Fruit fly (Drosophila melanogaster) whole organism, embryonic: Measurements from ENCODE around the gene Rrp45.

ENCODE experiments used
- Atf-2 ChIP-seq: fragments of 200-800 bp; sonication (Bioruptor generic); optimal IDR thresholded peaks from 2 replicates; lab custom pipeline; 2016; ENCODE audit warnings: missing biosample characterization, missing genetic modification characterization
- CG10209 ChIP-seq: fragments of 200-800 bp; sonication (Bioruptor generic); optimal IDR thresholded peaks from 3 replicates; lab custom pipeline; 2017; ENCODE audit warnings: missing biosample characterization, mild to moderate bottlenecking, missing genetic modification characterization, missing genetic modification reagents
- CG10267 ChIP-seq: fragments of 200-800 bp; sonication (Bioruptor generic); optimal IDR thresholded peaks from 2 replicates; lab custom pipeline; 2018; ENCODE audit warnings: missing biosample characterization, mild to moderate bottlenecking, missing genetic modification characterization, moderate library complexity
- CG10274 ChIP-seq: fragments of 200-800 bp; sonication (Bioruptor generic); optimal IDR thresholded peaks from 3 replicates; lab custom pipeline; 2017; ENCODE audit warnings: missing biosample characterization, mild to moderate bottlenecking, missing genetic modification characterization
- CG10565 ChIP-seq: fragments of 200-800 bp; sonication (Bioruptor generic); optimal IDR thresholded peaks from 3 replicates; lab custom pipeline; 2016; ENCODE audit warnings: missing biosample characterization, mild to moderate bottlenecking, missing genetic modification characterization
- CG11456 ChIP-seq: fragments of 200-800 bp; sonication (Bioruptor generic); IDR thresholded peaks from 3 replicates; pipeline ENCODE4 v1.3.6; 2022; ENCODE audit warnings: missing biosample characterization, missing genetic modification characterization
- CG11504 ChIP-seq: fragments of 200-800 bp; sonication (Bioruptor generic); optimal IDR thresholded peaks from 3 replicates; lab custom pipeline; 2019; ENCODE audit warnings: missing biosample characterization, mild to moderate bottlenecking, missing genetic modification characterization, moderate library complexity
- CG12071 ChIP-seq: fragments of 200-800 bp; sonication (Bioruptor generic); optimal IDR thresholded peaks from 3 replicates; lab custom pipeline; 2018; ENCODE audit warnings: missing biosample characterization, mild to moderate bottlenecking, missing genetic modification characterization
- CG13624 ChIP-seq: fragments of 200-800 bp; sonication (Bioruptor generic); optimal IDR thresholded peaks from 2 replicates; lab custom pipeline; 2016; ENCODE audit warnings: missing biosample characterization, missing genetic modification characterization
- CG14710 ChIP-seq: fragments of 200-800 bp; sonication (Bioruptor generic); optimal IDR thresholded peaks from 3 replicates; lab custom pipeline; 2019; ENCODE audit warnings: missing biosample characterization, mild to moderate bottlenecking, missing genetic modification characterization, moderate library complexity
- CG15011 ChIP-seq: fragments of 200-800 bp; sonication (Bioruptor generic); optimal IDR thresholded peaks from 3 replicates; lab custom pipeline; 2018; ENCODE audit warnings: missing biosample characterization, mild to moderate bottlenecking, missing genetic modification characterization
- CG1602 ChIP-seq: fragments of 200-800 bp; sonication (Bioruptor generic); optimal IDR thresholded peaks from 3 replicates; lab custom pipeline; 2016; ENCODE audit warnings: missing biosample characterization, missing genetic modification characterization
- CG17359 ChIP-seq: fragments of 200-800 bp; sonication (Bioruptor generic); optimal IDR thresholded peaks from 3 replicates; lab custom pipeline; 2018; ENCODE audit warnings: missing biosample characterization, mild to moderate bottlenecking, missing genetic modification characterization, moderate library complexity
- CG18764 ChIP-seq: fragments of 200-800 bp; sonication (Bioruptor generic); optimal IDR thresholded peaks from 3 replicates; lab custom pipeline; 2016; ENCODE audit warnings: missing biosample characterization, missing genetic modification characterization
- CG2199 ChIP-seq: fragments of 200-800 bp; sonication (Bioruptor generic); IDR thresholded peaks from 3 replicates; pipeline ENCODE4 v1.3.6; 2022; ENCODE audit warnings: missing biosample characterization, missing genetic modification characterization
- CG30431 ChIP-seq: fragments of 200-800 bp; sonication (Bioruptor generic); optimal IDR thresholded peaks from 2 replicates; lab custom pipeline; 2017; ENCODE audit warnings: missing biosample characterization, missing genetic modification characterization
- CG34376 ChIP-seq: fragments of 200-800 bp; sonication (Bioruptor generic); optimal IDR thresholded peaks from 2 replicates; lab custom pipeline; 2018; ENCODE audit warnings: missing biosample characterization, mild to moderate bottlenecking, missing genetic modification characterization
- CG3838 ChIP-seq: fragments of 200-800 bp; sonication (Bioruptor generic); optimal IDR thresholded peaks from 3 replicates; lab custom pipeline; 2016; ENCODE audit warnings: missing biosample characterization, missing genetic modification characterization
- CG3995 ChIP-seq: fragments of 200-800 bp; sonication (Bioruptor generic); optimal IDR thresholded peaks from 3 replicates; lab custom pipeline; 2016; ENCODE audit warnings: missing biosample characterization, missing genetic modification characterization
- CG4617 ChIP-seq: fragments of 200-800 bp; sonication (Bioruptor generic); optimal IDR thresholded peaks from 3 replicates; lab custom pipeline; 2016; ENCODE audit warnings: missing biosample characterization, missing genetic modification characterization, borderline replicate concordance
- CG7357 ChIP-seq: fragments of 200-800 bp; sonication (Bioruptor generic); IDR thresholded peaks from 3 replicates; pipeline ENCODE4 v1.3.6; 2022; ENCODE audit warnings: missing biosample characterization, missing genetic modification characterization
- CG7928 ChIP-seq: fragments of 200-800 bp; sonication (Bioruptor generic); optimal IDR thresholded peaks from 2 replicates; lab custom pipeline; 2017; ENCODE audit warnings: missing biosample characterization, mild to moderate bottlenecking, missing genetic modification characterization
- D ChIP-seq, 2 experiments: fragments of 200-800 bp in 1 of 2; fragments of >200 bp in 1 of 2; sonication (Bioruptor generic) in 1 of 2; optimal IDR thresholded peaks; 2 replicates in 1 of 2; 3 replicates in 1 of 2; lab custom pipeline; 2017; ENCODE audit warnings: mild to moderate bottlenecking in 1 of 2, missing biosample characterization in 1 of 2, missing genetic modification characterization in 1 of 2, missing genetic modification reagents in 1 of 2
- Dp ChIP-seq: fragments of 200-800 bp; sonication (Bioruptor generic); optimal IDR thresholded peaks from 2 replicates; lab custom pipeline; 2018; ENCODE audit warnings: missing biosample characterization, mild to moderate bottlenecking, missing genetic modification characterization, moderate library complexity
- Drgx ChIP-seq: fragments of 200-800 bp; sonication (Bioruptor generic); IDR thresholded peaks from 2 replicates; pipeline ENCODE4 v1.3.6; 2022; ENCODE audit warnings: missing biosample characterization, missing genetic modification characterization
- H2.0 ChIP-seq: fragments of 200-800 bp; sonication (Bioruptor generic); IDR thresholded peaks from 2 replicates; pipeline ENCODE4 v1.3.6; 2022; ENCODE audit warnings: missing biosample characterization, missing genetic modification characterization
- HLH54F ChIP-seq: fragments of 200-800 bp; sonication (Bioruptor generic); optimal IDR thresholded peaks from 3 replicates; lab custom pipeline; 2016; ENCODE audit warnings: missing biosample characterization, missing genetic modification characterization
- Hr51 ChIP-seq, 2 experiments: fragments of 200-800 bp; sonication (Bioruptor generic); optimal IDR thresholded peaks; 2 replicates in 1 of 2; 3 replicates in 1 of 2; lab custom pipeline; 2016 to 2018; ENCODE audit warnings: missing biosample characterization in 2 of 2, missing genetic modification characterization in 2 of 2, mild to moderate bottlenecking in 1 of 2, moderate library complexity in 1 of 2
- Hr78 ChIP-seq, 2 experiments: fragments of 200-800 bp in 1 of 2; fragments of >200 bp in 1 of 2; sonication (Bioruptor generic) in 1 of 2; optimal IDR thresholded peaks; 2 replicates each; lab custom pipeline; 2017 to 2019; ENCODE audit warnings: missing biosample characterization in 2 of 2, missing genetic modification characterization in 2 of 2, mild to moderate bottlenecking in 1 of 2, moderate library complexity in 1 of 2
- Lpt ChIP-seq: fragments of >200 bp; optimal IDR thresholded peaks from 2 replicates; lab custom pipeline; 2018; ENCODE audit warnings: missing biosample characterization, missing genetic modification characterization
- MBD-R2 ChIP-seq: fragments of 200-800 bp; sonication (Bioruptor generic); IDR thresholded peaks from 2 replicates; pipeline ENCODE4 v1.3.6; 2022; ENCODE audit warnings: missing biosample characterization, missing genetic modification characterization
- Mad ChIP-seq: fragments of 200-800 bp; sonication (Bioruptor generic); optimal IDR thresholded peaks from 2 replicates; lab custom pipeline; 2016; ENCODE audit warnings: missing biosample characterization, missing genetic modification characterization
- Oli ChIP-seq: fragments of 200-800 bp; sonication (Bioruptor generic); optimal IDR thresholded peaks from 2 replicates; lab custom pipeline; 2018; ENCODE audit warnings: missing biosample characterization, mild to moderate bottlenecking, missing genetic modification characterization, moderate library complexity
- Sry-δ ChIP-seq: fragments of 200-800 bp; sonication (Bioruptor generic); optimal IDR thresholded peaks from 2 replicates; lab custom pipeline; 2016; ENCODE audit warnings: missing biosample characterization, missing genetic modification characterization
- amos ChIP-seq: fragments of 200-800 bp; sonication (Bioruptor generic); IDR thresholded peaks from 2 replicates; pipeline ENCODE4 v1.3.6; 2022; ENCODE audit warnings: missing biosample characterization, missing genetic modification characterization; ENCODE audit not compliant: partially characterized antibody
- chif ChIP-seq, 2 experiments: fragments of 200-800 bp; sonication (Bioruptor generic); optimal IDR thresholded peaks; 3 replicates each; lab custom pipeline; 2016; ENCODE audit warnings: missing biosample characterization in 2 of 2, missing genetic modification characterization in 2 of 2
- ci ChIP-seq: fragments of 200-800 bp; sonication (Bioruptor generic); IDR thresholded peaks from 3 replicates; pipeline ENCODE4 v1.3.6; 2022; ENCODE audit warnings: missing biosample characterization, missing genetic modification characterization
- croc ChIP-seq: fragments of 200-800 bp; sonication (Bioruptor generic); conservative IDR thresholded peaks from 3 replicates; pipeline ENCODE4 v1.3.6; 2022; ENCODE audit warnings: missing biosample characterization, missing genetic modification characterization
- fu2 ChIP-seq: fragments of 200-800 bp; sonication (Bioruptor generic); optimal IDR thresholded peaks from 2 replicates; lab custom pipeline; 2016; ENCODE audit warnings: missing biosample characterization, missing genetic modification characterization
- gsb ChIP-seq: fragments of 200-800 bp; sonication (Bioruptor generic); IDR thresholded peaks from 2 replicates; pipeline ENCODE4 v1.3.6; 2022; ENCODE audit warnings: missing biosample characterization, missing genetic modification characterization
- kah ChIP-seq: fragments of 200-800 bp; sonication (Bioruptor generic); optimal IDR thresholded peaks from 2 replicates; lab custom pipeline; 2018; ENCODE audit warnings: missing biosample characterization, mild to moderate bottlenecking, missing genetic modification characterization
- lilli ChIP-seq: fragments of 200-800 bp; sonication (Bioruptor generic); optimal IDR thresholded peaks from 3 replicates; lab custom pipeline; 2016; ENCODE audit warnings: missing biosample characterization, missing genetic modification characterization
- mam ChIP-seq: fragments of 200-800 bp; sonication (Bioruptor generic); optimal IDR thresholded peaks from 3 replicates; lab custom pipeline; 2016; ENCODE audit warnings: missing biosample characterization, missing genetic modification characterization
- mld ChIP-seq: fragments of 200-800 bp; sonication (Bioruptor generic); IDR thresholded peaks from 3 replicates; pipeline ENCODE4 v1.3.6; 2022; ENCODE audit warnings: missing biosample characterization, missing genetic modification characterization; ENCODE audit not compliant: partially characterized antibody
- repo ChIP-seq: fragments of 200-800 bp; sonication (Bioruptor generic); optimal IDR thresholded peaks from 2 replicates; lab custom pipeline; 2016; ENCODE audit warnings: missing biosample characterization, missing genetic modification characterization
- sim ChIP-seq: fragments of 200-800 bp; sonication (Bioruptor generic); IDR thresholded peaks from 2 replicates; pipeline ENCODE4 v1.3.6; 2022; ENCODE audit warnings: missing biosample characterization, missing genetic modification characterization
- sisA ChIP-seq: fragments of 200-800 bp; sonication (Bioruptor generic); IDR thresholded peaks from 2 replicates; pipeline ENCODE4 v1.3.6; 2022; ENCODE audit warnings: missing biosample characterization, missing genetic modification characterization
- tio ChIP-seq: fragments of 200-800 bp; sonication (Bioruptor generic); optimal IDR thresholded peaks from 2 replicates; lab custom pipeline; 2017; ENCODE audit warnings: missing biosample characterization, missing genetic modification characterization, inconsistent platforms
- unpg ChIP-seq: fragments of 200-800 bp; sonication (Bioruptor generic); optimal IDR thresholded peaks from 3 replicates; lab custom pipeline; 2018; ENCODE audit warnings: missing biosample characterization, mild to moderate bottlenecking, missing genetic modification characterization, moderate library complexity

The Rrp45 gene

DNA sequence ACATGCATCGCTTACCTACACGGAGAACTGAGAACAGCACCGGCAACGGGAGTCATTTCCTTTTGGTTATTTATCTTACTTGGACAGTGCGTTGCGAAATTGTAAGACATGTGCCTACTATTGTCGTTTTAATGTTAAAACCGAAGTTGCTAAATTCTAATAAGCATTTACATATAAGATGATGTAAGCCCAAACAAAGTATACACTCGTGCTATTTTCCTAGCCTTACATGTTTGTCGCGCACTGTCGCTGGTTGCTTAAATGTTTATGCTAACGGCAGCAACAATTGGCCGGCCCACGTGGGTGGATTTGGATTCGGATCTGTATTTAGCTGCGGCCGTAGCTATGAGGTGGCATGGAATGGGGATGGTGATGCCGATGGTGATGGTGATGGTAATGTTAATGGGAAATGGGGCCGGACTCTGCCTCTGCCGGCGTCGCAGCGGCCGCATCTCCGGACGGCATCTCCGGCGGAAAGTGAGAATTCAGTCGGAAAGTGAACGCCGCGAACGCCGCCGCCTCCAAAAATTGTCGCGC is 20.2 kb upstream of the Rrp45 start, which contains the start of gene CG4829 (continued):
- TF ChIP-seq CG12071 (GFP tag; lab: Kevin White, UChicago) (peak; percentile 95), CG30431 (GFP tag; lab: Kevin White, UChicago) (peak; percentile 75), CG7928 (GFP tag; lab: Kevin White, UChicago) (peak; percentile 61), ci (GFP tag; lab: Robert Waterston, UW) (peak; percentile 93), CG13624 (GFP tag; lab: Kevin White, UChicago) (peak; percentile 86), CG11504 (tag; lab: Kevin White, UChicago) (peak; percentile 92), Oli (peak; percentile 91), CG14710 (tag; lab: Kevin White, UChicago) (peak; percentile 78), Dp (GFP tag; lab: Kevin White, UChicago) (no peak), CG10267 (tag; lab: Kevin White, UChicago) (peak; percentile 80), sisA (GFP tag; lab: Robert Waterston, UW) (peak; percentile 92), CG10274 (GFP tag; lab: Kevin White, UChicago) (peak; percentile 79), CG3838 (GFP tag; lab: Kevin White, UChicago) (peak; percentile 45), CG18764 (peak; percentile 77), CG4617 (GFP tag; lab: Kevin White, UChicago) (peak; percentile 33), repo (GFP tag; lab: Kevin White, UChicago) (peak; percentile 81), CG17359 (tag; lab: Kevin White, UChicago) (peak; percentile 94), CG10209 (GFP tag; lab: Kevin White, UChicago) (peak; percentile 89), CG1602 (GFP tag; lab: Kevin White, UChicago) (peak; percentile 75), tio (GFP tag; lab: Kevin White, UChicago) (peak; percentile 75), sim (GFP tag; lab: Robert Waterston, UW) (peak; percentile 74), D (optimal IDR thresholded peaks at IDR 0.05; lab: Kevin White, UChicago) (no peak), D (GFP tag; optimal IDR thresholded peaks at IDR 0.05; lab: Kevin White, UChicago) (peak; percentile 87), Hr51 (GFP tag; optimal IDR thresholded peaks at IDR 0.05; lab: Kevin White, UChicago) (peak; percentile 62 to 90), mam (GFP tag; lab: Kevin White, UChicago) (peak; percentile 83), CG34376 (GFP tag; lab: Kevin White, UChicago) (peak; percentile 58), lilli (GFP tag; lab: Kevin White, UChicago) (peak; percentile 89), H2.0 (GFP tag; lab: Robert Waterston, UW) (peak; percentile 88), Drgx (GFP tag; lab: Robert Waterston, UW) (peak; percentile 68), chif (GFP tag; optimal IDR thresholded peaks at IDR 0.05; lab: Kevin White, UChicago) (peak; percentile 88 to 89), CG2199 (GFP tag; lab: Robert Waterston, UW) (peak; percentile 84), croc (peak; percentile 67), MBD-R2 (GFP tag; lab: Robert Waterston, UW) (peak; percentile 68), fu2 (peak; percentile 67), Atf-2 (GFP tag; lab: Kevin White, UChicago) (peak; percentile 77), Mad (GFP tag; lab: Kevin White, UChicago) (peak; percentile 77), Lpt (GFP tag; lab: Kevin White, UChicago) (no peak), CG3995 (GFP tag; lab: Kevin White, UChicago) (peak; percentile 19), unpg (peak; percentile 92), CG15011 (peak; percentile 76), CG7357 (peak; percentile 58; the same call in 1 of the 3 replicates), Hr78 (GFP tag; optimal IDR thresholded peaks at IDR 0.05; lab: Kevin White, UChicago) (peak in 1 of 2 experiments; percentile 61), amos (GFP tag; lab: Robert Waterston, UW) (no peak), CG10565 (peak; percentile 40), mld (GFP tag; lab: Robert Waterston, UW) (no peak), Sry-δ (GFP tag; lab: Kevin White, UChicago) (peak; percentile 56), kah (GFP tag; lab: Kevin White, UChicago) (peak; percentile 92), HLH54F (GFP tag; lab: Kevin White, UChicago) (peak; percentile 81), CG11456 (GFP tag; lab: Robert Waterston, UW) (peak; percentile 89), gsb (GFP tag; lab: Robert Waterston, UW) (peak; percentile 77)
